Fruit fly (Drosophila melanogaster): ENCODE data around the gene CG4546.

Gene CG4546

dm6 chr3R:15839294-15839693, 7.0 kb upstream of the CG4546 start, which contains the start of gene Pbp45:
Pbp45 (minus strand) TSS chr3R:15839515.
- peak; percentile 51 for TF ChIP-seq Bgb (GFP tag; IDR thresholded peaks at IDR 0.05; ENCODE audit: partially characterized antibody)
- no peak for TF ChIP-seq sqz (GFP tag; optimal IDR thresholded peaks at IDR 0.05)
- TF ChIP-seq salm (tag; optimal IDR thresholded peaks at IDR 0.05), result no peak
- no peak for TF ChIP-seq CG1233 (GFP tag; optimal IDR thresholded peaks at IDR 0.05)
- TF ChIP-seq Nf-YA (GFP tag; IDR thresholded peaks at IDR 0.05), result no peak
- no peak for TF ChIP-seq Hand (GFP tag; optimal IDR thresholded peaks at IDR 0.05)
- peak; percentile 7 for TF ChIP-seq CG30403 (GFP tag; optimal IDR thresholded peaks at IDR 0.05)
- no peak for TF ChIP-seq CG10147 (GFP tag; optimal IDR thresholded peaks at IDR 0.05)
- no peak for TF ChIP-seq ap (GFP tag; IDR thresholded peaks at IDR 0.05)
- TF ChIP-seq toy (GFP tag; IDR thresholded peaks at IDR 0.05), result no peak
- no peak for TF ChIP-seq HLH4C (GFP tag; IDR thresholded peaks at IDR 0.05; ENCODE audit: partially characterized antibody)
- no peak for TF ChIP-seq CG12236 (GFP tag; optimal IDR thresholded peaks at IDR 0.05)
- peak; percentile 41 for TF ChIP-seq Med (GFP tag)
- TF ChIP-seq CG10431 (GFP tag; optimal IDR thresholded peaks at IDR 0.05), result no peak
- no peak for TF ChIP-seq so (GFP tag; IDR thresholded peaks at IDR 0.05)
- no peak for TF ChIP-seq crol (GFP tag; IDR thresholded peaks at IDR 0.05)
- TF ChIP-seq maf-S (GFP tag; optimal IDR thresholded peaks at IDR 0.05), result no peak
- TF ChIP-seq CG14441 (GFP tag; IDR thresholded peaks at IDR 0.05), result no peak
- no peak for TF ChIP-seq CG9797 (GFP tag; optimal IDR thresholded peaks at IDR 0.05)
- peak; percentile 88 for TF ChIP-seq CG10267 (tag; optimal IDR thresholded peaks at IDR 0.05)
- TF ChIP-seq jigr1 (GFP tag; IDR thresholded peaks at IDR 0.05), result no peak
- TF ChIP-seq Gug (GFP tag; IDR thresholded peaks at IDR 0.05), result no peak
- no peak for TF ChIP-seq CG4854 (GFP tag; optimal IDR thresholded peaks at IDR 0.05)
- no peak for TF ChIP-seq Chrac-16 (GFP tag; optimal IDR thresholded peaks at IDR 0.05)
- no peak for TF ChIP-seq aop (GFP tag; IDR thresholded peaks at IDR 0.05)
- TF ChIP-seq Xrp1 (GFP tag; IDR thresholded peaks at IDR 0.05), result no peak
- TF ChIP-seq bbx (GFP tag; IDR thresholded peaks at IDR 0.05; ENCODE audit: partially characterized antibody), result 0 out of 2 replicates have a peak, but pooled peaks have one; percentile 41
- TF ChIP-seq CG17186 (GFP tag; optimal IDR thresholded peaks at IDR 0.05), result no peak
- peak; percentile 50 for TF ChIP-seq CG2116 (GFP tag; optimal IDR thresholded peaks at IDR 0.05)
- no peak for TF ChIP-seq CG18619 (GFP tag; optimal IDR thresholded peaks at IDR 0.05)
- peak; percentile 21 for TF ChIP-seq Xbp1 (GFP tag; optimal IDR thresholded peaks at IDR 0.05)
- no peak for TF ChIP-seq Nf-YB (GFP tag; optimal IDR thresholded peaks at IDR 0.05)
- no peak for TF ChIP-seq fd96Cb (tag; optimal IDR thresholded peaks at IDR 0.05)
- TF ChIP-seq Dip3 (GFP tag; optimal IDR thresholded peaks at IDR 0.05), result no peak
- TF ChIP-seq CG1647 (GFP tag; optimal IDR thresholded peaks at IDR 0.05), result no peak
- TF ChIP-seq Mes4 (GFP tag; optimal IDR thresholded peaks at IDR 0.05), result no peak
- no peak for TF ChIP-seq chif (GFP tag; optimal IDR thresholded peaks at IDR 0.05)
- no peak for TF ChIP-seq CG8089 (GFP tag; optimal IDR thresholded peaks at IDR 0.05)
- no peak for TF ChIP-seq CG1024 (GFP tag; IDR thresholded peaks at IDR 0.05)
- TF ChIP-seq ftz-f1 (GFP tag; optimal IDR thresholded peaks at IDR 0.05), result no peak
- no peak for TF ChIP-seq scrt (GFP tag; optimal IDR thresholded peaks at IDR 0.05)
- TF ChIP-seq Doc3 (GFP tag; IDR thresholded peaks at IDR 0.05; ENCODE audit: partially characterized antibody), result 0 out of 3 replicates have a peak, but pooled peaks have one; percentile 23
- TF ChIP-seq cwo (GFP tag; optimal IDR thresholded peaks at IDR 0.05), result no peak
- TF ChIP-seq CG6765 (GFP tag; optimal IDR thresholded peaks at IDR 0.05), result no peak
- no peak for TF ChIP-seq stc (GFP tag; IDR thresholded peaks at IDR 0.05)
- no peak for TF ChIP-seq CG8281 (tag; optimal IDR thresholded peaks at IDR 0.05)
- TF ChIP-seq onecut (GFP tag; IDR thresholded peaks at IDR 0.05), result no peak
- peak; percentile 69 for TF ChIP-seq MBD-R2 (GFP tag; IDR thresholded peaks at IDR 0.05)
- no peak for TF ChIP-seq unc-4 (GFP tag; IDR thresholded peaks at IDR 0.05; ENCODE audit: partially characterized antibody)
- TF ChIP-seq gro (GFP tag; optimal IDR thresholded peaks at IDR 0.05), result no peak
- no peak for TF ChIP-seq CG12942 (GFP tag; optimal IDR thresholded peaks at IDR 0.05)
- TF ChIP-seq Abd-B (GFP tag; optimal IDR thresholded peaks at IDR 0.05), result peak; percentile 11
